Fruit fly (Drosophila melanogaster): Measurements from ENCODE around the gene tow.

Gene tow

dm6 chr3L:6963792-6964487, 21.3 kb downstream of the tow start (continued):
- TF ChIP-seq fd3F (GFP tag; optimal IDR thresholded peaks at IDR 0.05) (peak; percentile 74), lab (GFP tag; optimal IDR thresholded peaks at IDR 0.05) (peak; percentile 83), CG15696 (tag; optimal IDR thresholded peaks at IDR 0.05) (peak; percentile 52), abd-A (tag; optimal IDR thresholded peaks at IDR 0.05) (no peak), ken (GFP tag; IDR thresholded peaks at IDR 0.05) (0 out of 3 replicates have a peak, but pooled peaks have one; percentile 20), bowl (GFP tag; IDR thresholded peaks at IDR 0.05) (peak; percentile 40; the same call in 1 of the 2 replicates), Dip2 (GFP tag; IDR thresholded peaks at IDR 0.05) (no peak), tll (GFP tag; optimal IDR thresholded peaks at IDR 0.05) (no peak), chm (GFP tag; IDR thresholded peaks at IDR 0.05) (peak; percentile 58; the same call in 1 of the 2 replicates), hb (GFP tag; IDR thresholded peaks at IDR 0.05; ENCODE audit: partially characterized antibody) (no peak), CG9797 (GFP tag; optimal IDR thresholded peaks at IDR 0.05) (no peak), CG8089 (GFP tag; optimal IDR thresholded peaks at IDR 0.05) (peak; percentile 66), CG15269 (tag; optimal IDR thresholded peaks at IDR 0.05) (peak; percentile 90), seq (GFP tag; IDR thresholded peaks at IDR 0.05) (peak; percentile 69), Jarid2 (GFP tag; optimal IDR thresholded peaks at IDR 0.05) (no peak), CG12219 (GFP tag; optimal IDR thresholded peaks at IDR 0.05) (peak; percentile 90), Max (GFP tag; optimal IDR thresholded peaks at IDR 0.05) (peak; percentile 59), Hsf (GFP tag; optimal IDR thresholded peaks at IDR 0.05) (peak; percentile 87), Lpt (GFP tag; optimal IDR thresholded peaks at IDR 0.05) (no peak), nerfin-2 (GFP tag; IDR thresholded peaks at IDR 0.05; ENCODE audit: partially characterized antibody) (no peak), CG14014 (GFP tag; IDR thresholded peaks at IDR 0.05) (peak; percentile 81), az2 (GFP tag; optimal IDR thresholded peaks at IDR 0.05) (peak; percentile 85), CG11398 (GFP tag; optimal IDR thresholded peaks at IDR 0.05) (peak; percentile 63), fru (optimal IDR thresholded peaks at IDR 0.05) (no peak), GATAe (GFP tag; conservative IDR thresholded peaks at IDR 0.05) (no peak), CG12659 (GFP tag; optimal IDR thresholded peaks at IDR 0.05) (peak; percentile 76), Dip3 (GFP tag; optimal IDR thresholded peaks at IDR 0.05) (peak; percentile 80), sr (GFP tag; IDR thresholded peaks at IDR 0.05) (peak; percentile 28; the same call in 1 of the 3 replicates), Atf3 (GFP tag; optimal IDR thresholded peaks at IDR 0.05) (peak; percentile 39), Aef1 (GFP tag; IDR thresholded peaks at IDR 0.05) (peak; percentile 72), hth (optimal IDR thresholded peaks at IDR 0.05) (no peak), CG5953 (GFP tag; IDR thresholded peaks at IDR 0.05) (peak; percentile 35; the same call in 1 of the 2 replicates), Rx (GFP tag; IDR thresholded peaks at IDR 0.05) (no peak), grau (tag; optimal IDR thresholded peaks at IDR 0.05) (peak; percentile 86), MESR4 (GFP tag; optimal IDR thresholded peaks at IDR 0.05) (peak; percentile 1), cwo (GFP tag; optimal IDR thresholded peaks at IDR 0.05) (peak; percentile 64), yki (optimal IDR thresholded peaks at IDR 0.05) (no peak), wek (GFP tag; optimal IDR thresholded peaks at IDR 0.05) (peak; percentile 70), tx (GFP tag; optimal IDR thresholded peaks at IDR 0.05) (peak; percentile 78), CG10959 (GFP tag; IDR thresholded peaks at IDR 0.05) (peak; percentile 44; the same call in 1 of the 2 replicates), CG15479 (GFP tag; optimal IDR thresholded peaks at IDR 0.05) (no peak), CG2712 (tag; optimal IDR thresholded peaks at IDR 0.05) (peak; percentile 89), CG3838 (GFP tag; optimal IDR thresholded peaks at IDR 0.05) (peak; percentile 42), vvl (GFP tag; IDR thresholded peaks at IDR 0.05) (peak; percentile 88), ro (GFP tag; IDR thresholded peaks at IDR 0.05) (no peak), insv (GFP tag; optimal IDR thresholded peaks at IDR 0.05) (no peak), tgo (GFP tag; IDR thresholded peaks at IDR 0.05) (peak; percentile 82), Sox100B (GFP tag; optimal IDR thresholded peaks at IDR 0.05) (peak; percentile 74), ftz-f1 (GFP tag; optimal IDR thresholded peaks at IDR 0.05) (no peak), Dad (GFP tag; optimal IDR thresholded peaks at IDR 0.05) (peak; percentile 22)
